Fruit fly (Drosophila melanogaster) whole organism, prepupa: ENCODE results near the gene Hsc70-4.

ENCODE experiments used
- Blimp-1 ChIP-seq: fragments of 200-800 bp; sonication (Bioruptor generic); optimal IDR thresholded peaks from 3 replicates; lab custom pipeline; 2017; ENCODE audit warnings: missing biosample characterization, missing genetic modification characterization, mild to moderate bottlenecking, moderate library complexity, missing genetic modification reagents
- CG10631 ChIP-seq: fragments of 200-800 bp; sonication (Bioruptor generic); optimal IDR thresholded peaks from 2 replicates; lab custom pipeline; 2016; ENCODE audit warnings: missing biosample characterization, missing genetic modification characterization
- CG11902 ChIP-seq: fragments of 200-800 bp; sonication (Bioruptor generic); optimal IDR thresholded peaks from 3 replicates; lab custom pipeline; 2016; ENCODE audit warnings: missing biosample characterization, missing genetic modification characterization
- CG1621 ChIP-seq: fragments of 200-800 bp; sonication (Bioruptor generic); optimal IDR thresholded peaks from 3 replicates; lab custom pipeline; 2018; ENCODE audit warnings: missing biosample characterization, mild to moderate bottlenecking, missing genetic modification characterization
- CG16779 ChIP-seq: fragments of 200-800 bp; sonication (Bioruptor generic); optimal IDR thresholded peaks from 3 replicates; lab custom pipeline; 2017; ENCODE audit warnings: missing biosample characterization, mild to moderate bottlenecking, missing genetic modification characterization
- CG3032 ChIP-seq: fragments of 200-800 bp; optimal IDR thresholded peaks from 2 replicates; lab custom pipeline; 2019; ENCODE audit warnings: missing biosample characterization, mild to moderate bottlenecking, missing genetic modification characterization, moderate library complexity
- CG31627 ChIP-seq: fragments of 200-800 bp; sonication (Bioruptor generic); optimal IDR thresholded peaks from 3 replicates; lab custom pipeline; 2016; ENCODE audit warnings: missing biosample characterization, missing genetic modification characterization
- CG32006 ChIP-seq: fragments of 200-800 bp; sonication (Bioruptor generic); optimal IDR thresholded peaks from 3 replicates; lab custom pipeline; 2017; ENCODE audit warnings: missing biosample characterization, mild to moderate bottlenecking, missing genetic modification characterization
- CG34406 ChIP-seq: fragments of 200-800 bp; sonication (Bioruptor generic); optimal IDR thresholded peaks from 3 replicates; lab custom pipeline; 2016; ENCODE audit warnings: missing biosample characterization, missing genetic modification characterization
- CG6163 ChIP-seq: fragments of 200-800 bp; sonication (Bioruptor generic); IDR thresholded peaks from 3 replicates; pipeline ENCODE4 v1.3.6; 2022; ENCODE audit warnings: missing biosample characterization, missing genetic modification characterization
- CG6854 ChIP-seq: fragments of 200-800 bp; sonication (Bioruptor generic); optimal IDR thresholded peaks from 2 replicates; lab custom pipeline; 2017; ENCODE audit warnings: missing biosample characterization, mild to moderate bottlenecking, missing genetic modification characterization
- CG9139 ChIP-seq: fragments of 200-800 bp; sonication (Bioruptor generic); optimal IDR thresholded peaks from 3 replicates; lab custom pipeline; 2017; ENCODE audit warnings: missing biosample characterization, mild to moderate bottlenecking, missing genetic modification characterization
- Eip78C ChIP-seq: fragments of 200-800 bp; sonication (Bioruptor generic); peaks from one replicate; lab custom pipeline; 2016; ENCODE audit warnings: missing biosample characterization, missing genetic modification characterization
- Ets21C ChIP-seq: fragments of 200-800 bp; sonication (Bioruptor generic); optimal IDR thresholded peaks from 3 replicates; lab custom pipeline; 2016; ENCODE audit warnings: missing biosample characterization, missing genetic modification characterization
- Ets96B ChIP-seq: fragments of 200-800 bp; optimal IDR thresholded peaks from 2 replicates; lab custom pipeline; 2019; ENCODE audit warnings: missing biosample characterization, mild to moderate bottlenecking, missing genetic modification characterization, moderate library complexity
- Hr39 ChIP-seq: fragments of 200-800 bp; sonication (Bioruptor generic); optimal IDR thresholded peaks from 2 replicates; lab custom pipeline; 2016; ENCODE audit warnings: missing biosample characterization, missing genetic modification characterization
- Lpt ChIP-seq: fragments of 200-800 bp; sonication (Bioruptor generic); optimal IDR thresholded peaks from 3 replicates; lab custom pipeline; 2016; ENCODE audit warnings: missing biosample characterization, missing genetic modification characterization
- Met ChIP-seq: fragments of 200-800 bp; sonication (Bioruptor generic); optimal IDR thresholded peaks from 3 replicates; lab custom pipeline; 2016; ENCODE audit warnings: missing biosample characterization, missing genetic modification characterization
- OdsH ChIP-seq: fragments of 200-800 bp; sonication (Bioruptor generic); optimal IDR thresholded peaks from 3 replicates; lab custom pipeline; 2016; ENCODE audit warnings: missing biosample characterization, missing genetic modification characterization
- Smox ChIP-seq: fragments of 200-800 bp; sonication (Bioruptor generic); optimal IDR thresholded peaks from 3 replicates; lab custom pipeline; 2016; ENCODE audit warnings: missing biosample characterization, missing genetic modification characterization
- Sox14 ChIP-seq: fragments of 200-800 bp; sonication (Bioruptor generic); optimal IDR thresholded peaks from 3 replicates; lab custom pipeline; 2016; ENCODE audit warnings: missing biosample characterization, missing genetic modification characterization
- Sox15 ChIP-seq: fragments of 200-800 bp; sonication (Bioruptor generic); optimal IDR thresholded peaks from 3 replicates; lab custom pipeline; 2016; ENCODE audit warnings: missing biosample characterization, missing genetic modification characterization
- acj6 ChIP-seq: fragments of 200-800 bp; sonication (Bioruptor generic); optimal IDR thresholded peaks from 3 replicates; lab custom pipeline; 2016; ENCODE audit warnings: missing biosample characterization, missing genetic modification characterization
- dac ChIP-seq: fragments of 200-800 bp; sonication (Bioruptor generic); optimal IDR thresholded peaks from 2 replicates; lab custom pipeline; 2017; ENCODE audit warnings: missing biosample characterization, mild to moderate bottlenecking, missing genetic modification characterization
- dsx ChIP-seq: fragments of 200-800 bp; optimal IDR thresholded peaks from 3 replicates; lab custom pipeline; 2019; ENCODE audit warnings: missing biosample characterization, mild to moderate bottlenecking, missing genetic modification characterization, moderate library complexity; ENCODE audit not compliant: poor library complexity, severe bottlenecking
- eg ChIP-seq: fragments of 200-800 bp; sonication (Bioruptor generic); IDR thresholded peaks from 3 replicates; pipeline ENCODE4 v1.3.6; 2022; ENCODE audit warnings: missing biosample characterization, missing genetic modification characterization
- esn ChIP-seq: fragments of 200-800 bp; sonication (Bioruptor generic); optimal IDR thresholded peaks from 2 replicates; lab custom pipeline; 2016; ENCODE audit warnings: missing biosample characterization, mild to moderate bottlenecking, missing genetic modification characterization, moderate library complexity
- fd59A ChIP-seq: fragments of 200-800 bp; sonication (Bioruptor generic); optimal IDR thresholded peaks from 2 replicates; lab custom pipeline; 2017; ENCODE audit warnings: missing biosample characterization, mild to moderate bottlenecking, missing genetic modification characterization, missing genetic modification reagents
- fd85E ChIP-seq: fragments of 200-800 bp; sonication (Bioruptor generic); optimal IDR thresholded peaks from 3 replicates; lab custom pipeline; 2016; ENCODE audit warnings: missing biosample characterization, missing genetic modification characterization
- fkh ChIP-seq: fragments of 200-800 bp; sonication (Bioruptor generic); optimal IDR thresholded peaks from 3 replicates; lab custom pipeline; 2017; ENCODE audit warnings: missing biosample characterization, mild to moderate bottlenecking, missing genetic modification characterization, moderate library complexity
- lz ChIP-seq: fragments of 200-800 bp; sonication (Bioruptor generic); optimal IDR thresholded peaks from 3 replicates; lab custom pipeline; 2016; ENCODE audit warnings: missing biosample characterization, missing genetic modification characterization
- net ChIP-seq: fragments of 200-800 bp; sonication (Bioruptor generic); optimal IDR thresholded peaks from 3 replicates; lab custom pipeline; 2016; ENCODE audit warnings: missing biosample characterization, missing genetic modification characterization
- ss ChIP-seq, 2 experiments: fragments of 200-800 bp; sonication (Bioruptor generic); optimal IDR thresholded peaks; 2 replicates in 1 of 2; 3 replicates in 1 of 2; lab custom pipeline; 2017 to 2018; ENCODE audit warnings: mild to moderate bottlenecking in 2 of 2, missing biosample characterization in 2 of 2, missing genetic modification characterization in 2 of 2, moderate library complexity in 1 of 2
- svp ChIP-seq: fragments of 200-800 bp; sonication (Bioruptor generic); peaks from one replicate; lab custom pipeline; 2016; ENCODE audit warnings: missing biosample characterization, missing genetic modification characterization
- topi ChIP-seq: fragments of 200-800 bp; sonication (Bioruptor generic); optimal IDR thresholded peaks from 3 replicates; lab custom pipeline; 2016; ENCODE audit warnings: missing biosample characterization, missing genetic modification characterization
- vri ChIP-seq: fragments of 200-800 bp; sonication (Bioruptor generic); optimal IDR thresholded peaks from 3 replicates; lab custom pipeline; 2016; ENCODE audit warnings: missing biosample characterization, mild to moderate bottlenecking, missing genetic modification characterization

Gene Hsc70-4

dm6 chr3R:15275158-15275623, 32.7 kb downstream of the Hsc70-4 start, which contains the start of the genes Cp190 and CG4338 (continued):
- TF ChIP-seq Sox14 (GFP tag; lab: Kevin White, UChicago) (peak; percentile 97), acj6 (GFP tag; lab: Kevin White, UChicago) (peak; percentile 97), Ets21C (GFP tag; lab: Kevin White, UChicago) (peak; percentile 94), CG3032 (peak; percentile 99), CG6163 (peak; percentile 96), fd85E (GFP tag; lab: Kevin White, UChicago) (no peak), CG6854 (GFP tag; lab: Kevin White, UChicago) (peak; percentile 94), CG1621 (peak; percentile 93), net (peak; percentile 96), CG34406 (GFP tag; lab: Kevin White, UChicago) (peak; percentile 97), CG16779 (no peak), Lpt (peak; percentile 95), lz (GFP tag; lab: Kevin White, UChicago) (peak; percentile 97), CG11902 (GFP tag; lab: Kevin White, UChicago) (peak; percentile 95), CG9139 (GFP tag; lab: Kevin White, UChicago) (no peak), Smox (GFP tag; lab: Kevin White, UChicago) (peak; percentile 97), Met (GFP tag; lab: Kevin White, UChicago) (peak; percentile 96), topi (peak; percentile 97), Ets96B (tag; lab: Kevin White, UChicago) (peak; percentile 98), fkh (no peak), OdsH (peak; percentile 98), dac (GFP tag; lab: Kevin White, UChicago) (peak; percentile 89), eg (GFP tag; lab: Robert Waterston, UW) (peak; percentile 97), Eip78C (GFP tag; lab: Kevin White, UChicago) (peak; percentile 99), CG31627 (GFP tag; lab: Kevin White, UChicago) (peak; percentile 97), esn (GFP tag; lab: Kevin White, UChicago) (peak; percentile 98), svp (GFP tag; lab: Kevin White, UChicago) (peak; percentile 99), Blimp-1 (GFP tag; lab: Kevin White, UChicago) (peak; percentile 93), CG10631 (GFP tag; lab: Kevin White, UChicago) (no peak), fd59A (GFP tag; lab: Kevin White, UChicago) (peak; percentile 96)

dm6 chr3R:15277926-15278869, 35.7 kb downstream of the Hsc70-4 start, which contains the start of the genes MRG15 and Tm1:
Gene MRG15 (minus strand): TSS chr3R:15278109.
Gene Tm1 (plus strand): TSS chr3R:15278220.
- TF ChIP-seq Sox15, result no peak
- TF ChIP-seq CG34406 (GFP tag; lab: Kevin White, UChicago), result no peak
- TF ChIP-seq Eip78C (GFP tag; lab: Kevin White, UChicago), result peak; percentile 56
- TF ChIP-seq CG32006 (GFP tag; lab: Kevin White, UChicago), result no peak
- peak; percentile 10 for TF ChIP-seq Sox14 (GFP tag; lab: Kevin White, UChicago)
- TF ChIP-seq Hr39 (GFP tag; lab: Kevin White, UChicago), result peak; percentile 1
- no peak for TF ChIP-seq CG6854 (GFP tag; lab: Kevin White, UChicago)
- peak; percentile 91 for TF ChIP-seq dsx (GFP tag; lab: Kevin White, UChicago)
- TF ChIP-seq svp (GFP tag; lab: Kevin White, UChicago), result peak; percentile 10
- no peak for TF ChIP-seq ss (GFP tag; optimal IDR thresholded peaks at IDR 0.05; lab: Kevin White, UChicago)
- peak; percentile 57 for TF ChIP-seq vri (GFP tag; lab: Kevin White, UChicago)
- peak; percentile 31 for TF ChIP-seq fkh
